Worm (Caenorhabditis elegans) whole organism, mixed stage, embryonic: ENCODE measurements around the gene F22H10.2.

Experiments used
- M03D4.4 ChIP-seq: sonication (generic microtip); optimal IDR thresholded peaks from 2 replicates; lab custom pipeline; 2017; ENCODE audit warnings: mild to moderate bottlenecking, missing genetic modification characterization, missing compliant biosample characterization
- bed-3 ChIP-seq: fragments of 200-800 bp; sonication (Bioruptor generic); optimal IDR thresholded peaks from 3 replicates; lab custom pipeline; 2018; ENCODE audit warnings: mild to moderate bottlenecking, missing genetic modification characterization, moderate library complexity, missing compliant biosample characterization
- blmp-1 ChIP-seq: fragments of 150-350 bp; optimal IDR thresholded peaks from 2 replicates; lab custom pipeline; 2014; ENCODE audit warnings: missing biosample characterization, missing genetic modification characterization
- ceh-39 ChIP-seq: fragments of 150-350 bp; optimal IDR thresholded peaks from 2 replicates; lab custom pipeline; 2014; ENCODE audit warnings: missing biosample characterization, missing genetic modification characterization
- ceh-43 ChIP-seq: fragments of 200-800 bp; sonication (Bioruptor generic); optimal IDR thresholded peaks from 2 replicates; lab custom pipeline; 2018; ENCODE audit warnings: mild to moderate bottlenecking, missing genetic modification characterization, moderate library complexity, missing compliant biosample characterization
- ceh-83 ChIP-seq: fragments of 200-800 bp; sonication (Bioruptor generic); optimal IDR thresholded peaks from 2 replicates; lab custom pipeline; 2018; ENCODE audit warnings: mild to moderate bottlenecking, missing genetic modification characterization, missing compliant biosample characterization
- ces-1 ChIP-seq: fragments of 150-350 bp; optimal IDR thresholded peaks from 2 replicates; lab custom pipeline; 2014; ENCODE audit warnings: missing biosample characterization, missing genetic modification reagents, missing genetic modification characterization
- cnd-1 ChIP-seq: fragments of 200-800 bp; sonication (Bioruptor generic); optimal IDR thresholded peaks from 2 replicates; lab custom pipeline; 2018; ENCODE audit warnings: mild to moderate bottlenecking, missing genetic modification characterization, missing compliant biosample characterization
- drap-1 ChIP-seq: fragments of 200-800 bp; sonication (Bioruptor generic); optimal IDR thresholded peaks from 3 replicates; lab custom pipeline; 2018; ENCODE audit warnings: mild to moderate bottlenecking, missing genetic modification characterization, missing compliant biosample characterization
- elt-3 ChIP-seq: fragments of 150-350 bp; optimal IDR thresholded peaks from 2 replicates; lab custom pipeline; 2014; ENCODE audit warnings: missing biosample characterization, missing genetic modification characterization
- flh-1 ChIP-seq: fragments of 200-800 bp; sonication (Bioruptor generic); optimal IDR thresholded peaks from 2 replicates; lab custom pipeline; 2018; ENCODE audit warnings: mild to moderate bottlenecking, missing genetic modification characterization, moderate library complexity, missing compliant biosample characterization
- ham-2 ChIP-seq: fragments of 200-800 bp; sonication (Bioruptor generic); optimal IDR thresholded peaks from 2 replicates; lab custom pipeline; 2018; ENCODE audit warnings: mild to moderate bottlenecking, missing genetic modification characterization, missing compliant biosample characterization
- hlh-1 ChIP-seq: fragments of 150-350 bp; optimal IDR thresholded peaks from 2 replicates; lab custom pipeline; 2014; ENCODE audit warnings: missing biosample characterization, missing genetic modification reagents, missing genetic modification characterization
- lin-13 ChIP-seq: fragments of 150-350 bp; optimal IDR thresholded peaks from 2 replicates; lab custom pipeline; 2014; ENCODE audit warnings: missing biosample characterization, missing genetic modification characterization
- lin-32 ChIP-seq: fragments of 200-800 bp; sonication (Bioruptor generic); optimal IDR thresholded peaks from 2 replicates; lab custom pipeline; 2018; ENCODE audit warnings: mild to moderate bottlenecking, missing genetic modification characterization, missing compliant biosample characterization
- lsy-2 ChIP-seq: fragments of 150-350 bp; optimal IDR thresholded peaks from 2 replicates; lab custom pipeline; 2014; ENCODE audit warnings: missing biosample characterization, missing genetic modification characterization
- mab-5 ChIP-seq: fragments of 150-350 bp; optimal IDR thresholded peaks from 2 replicates; lab custom pipeline; 2014; ENCODE audit warnings: missing biosample characterization, missing genetic modification characterization
- mep-1 ChIP-seq: fragments of 150-350 bp; optimal IDR thresholded peaks from 2 replicates; lab custom pipeline; 2017; ENCODE audit warnings: missing biosample characterization, missing genetic modification reagents, missing genetic modification characterization, inconsistent platforms
- mls-2 ChIP-seq: sonication (generic microtip); optimal IDR thresholded peaks from 2 replicates; lab custom pipeline; 2016; ENCODE audit warnings: mild to moderate bottlenecking, missing genetic modification characterization, moderate library complexity, missing compliant biosample characterization
- nhr-12 ChIP-seq: fragments of 150-350 bp; optimal IDR thresholded peaks from 2 replicates; lab custom pipeline; 2014; ENCODE audit warnings: missing biosample characterization, missing genetic modification characterization
- nhr-2 ChIP-seq: fragments of 150-350 bp; optimal IDR thresholded peaks from 2 replicates; lab custom pipeline; 2014; ENCODE audit warnings: missing biosample characterization, missing genetic modification characterization
- nhr-237 ChIP-seq: fragments of 150-350 bp; optimal IDR thresholded peaks from 2 replicates; lab custom pipeline; 2014; ENCODE audit warnings: missing biosample characterization, missing genetic modification characterization
- nhr-28 ChIP-seq: fragments of 150-350 bp; optimal IDR thresholded peaks from 2 replicates; lab custom pipeline; 2014; ENCODE audit warnings: missing biosample characterization, missing genetic modification characterization
- nhr-76 ChIP-seq: sonication (generic microtip); optimal IDR thresholded peaks from 2 replicates; lab custom pipeline; 2017; ENCODE audit warnings: missing biosample characterization, missing genetic modification characterization
- pha-4 ChIP-seq: fragments of 150-350 bp; optimal IDR thresholded peaks from 2 replicates; lab custom pipeline; 2018; ENCODE audit warnings: missing biosample characterization, missing genetic modification reagents, missing genetic modification characterization
- sem-2 ChIP-seq: fragments of 200-800 bp; sonication (Bioruptor generic); optimal IDR thresholded peaks from 2 replicates; lab custom pipeline; 2018; ENCODE audit warnings: mild to moderate bottlenecking, missing genetic modification characterization, missing compliant biosample characterization
- sptf-1 ChIP-seq: sonication (generic microtip); optimal IDR thresholded peaks from 2 replicates; lab custom pipeline; 2017; ENCODE audit warnings: mild to moderate bottlenecking, missing genetic modification characterization, moderate library complexity, missing compliant biosample characterization
- tbx-8 ChIP-seq: fragments of 200-800 bp; sonication (Bioruptor generic); optimal IDR thresholded peaks from 2 replicates; lab custom pipeline; 2018; ENCODE audit warnings: mild to moderate bottlenecking, missing genetic modification characterization, moderate library complexity, missing compliant biosample characterization
- unc-120 ChIP-seq: sonication (generic microtip); optimal IDR thresholded peaks from 2 replicates; lab custom pipeline; 2017; ENCODE audit warnings: missing genetic modification characterization, missing compliant biosample characterization; ENCODE audit not compliant: poor library complexity, severe bottlenecking
- unc-39 ChIP-seq: fragments of 150-350 bp; optimal IDR thresholded peaks from 2 replicates; lab custom pipeline; 2014; ENCODE audit warnings: missing biosample characterization, missing genetic modification characterization
- unc-62 ChIP-seq: fragments of 150-350 bp; optimal IDR thresholded peaks from 2 replicates; lab custom pipeline; 2014; ENCODE audit warnings: missing biosample characterization, missing genetic modification reagents, missing genetic modification characterization
- zip-8 ChIP-seq: fragments of 150-350 bp; optimal IDR thresholded peaks from 2 replicates; lab custom pipeline; 2014; ENCODE audit warnings: missing biosample characterization, missing genetic modification characterization
- ztf-11 ChIP-seq: fragments of 150-350 bp; optimal IDR thresholded peaks from 2 replicates; lab custom pipeline; 2014; ENCODE audit warnings: missing biosample characterization, missing genetic modification characterization

The F22H10.2 gene

ce11 chrX:16672661-16673060, 6.7 kb upstream of the F22H10.2 start:
- TF ChIP-seq ztf-11 (tag; lab: Kevin White, UChicago) (no peak), nhr-76 (tag; lab: Kevin White, UChicago) (no peak), bed-3 (no peak), drap-1 (GFP tag; lab: Kevin White, UChicago) (no peak), tbx-8 (GFP tag; lab: Kevin White, UChicago) (no peak), ham-2 (GFP tag; lab: Kevin White, UChicago) (no peak), blmp-1 (tag; lab: Kevin White, UChicago) (no peak), ceh-39 (tag; lab: Kevin White, UChicago) (no peak), nhr-2 (no peak)

- TF ChIP-seq unc-39 (tag; lab: Kevin White, UChicago) (no peak), bed-3 (no peak), mls-2 (no peak), ces-1 (no peak), nhr-237 (no peak), mep-1 (tag; lab: Kevin White, UChicago) (no peak), ceh-39 (tag; lab: Kevin White, UChicago) (no peak), drap-1 (GFP tag; lab: Kevin White, UChicago) (no peak), ztf-11 (tag; lab: Kevin White, UChicago) (no peak), nhr-12 (tag; lab: Kevin White, UChicago) (no peak), blmp-1 (tag; lab: Kevin White, UChicago) (no peak), lin-13 (tag; lab: Kevin White, UChicago) (no peak), nhr-76 (tag; lab: Kevin White, UChicago) (no peak)
- TF ChIP-seq, all 35 proteins: peak for 0
These were observed 4.7 kb upstream of the F22H10.2 start, which contains the start of gene tag-343 for ce11 chrX:16674632-16675031. Gene tag-343 (minus strand): TSS chrX:16674732.

- TF ChIP-seq ceh-43 (GFP tag; lab: Kevin White, UChicago): no peak
- no peak for TF ChIP-seq cnd-1 (tag; lab: Kevin White, UChicago)
- no peak for TF ChIP-seq lin-32 (GFP tag; lab: Kevin White, UChicago)
- no peak for TF ChIP-seq zip-8
- TF ChIP-seq flh-1 (GFP tag; lab: Kevin White, UChicago): no peak
- no peak for TF ChIP-seq sptf-1 (tag; lab: Kevin White, UChicago)
These were observed 3.6 kb upstream of the F22H10.2 start for ce11 chrX:16675712-16676111.

- no peak for TF ChIP-seq drap-1 (GFP tag; lab: Kevin White, UChicago)
- TF ChIP-seq ham-2 (GFP tag; lab: Kevin White, UChicago): no peak
- TF ChIP-seq, all 35 proteins: peak for 0
These were observed 1.7 kb upstream of the F22H10.2 start, which contains the start of gene F22H10.3 for ce11 chrX:16677672-16678071. Gene F22H10.3 (minus strand): TSS chrX:16677707.

- TF ChIP-seq drap-1 (GFP tag; lab: Kevin White, UChicago) (no peak), zip-8 (no peak), M03D4.4 (tag; lab: Kevin White, UChicago) (no peak), pha-4 (tag; lab: Kevin White, UChicago) (no peak), unc-62 (GFP tag; lab: Kevin White, UChicago) (no peak), nhr-12 (tag; lab: Kevin White, UChicago) (no peak), flh-1 (GFP tag; lab: Kevin White, UChicago) (no peak), nhr-28 (tag; lab: Kevin White, UChicago) (no peak), ham-2 (GFP tag; lab: Kevin White, UChicago) (no peak), ces-1 (no peak), ztf-11 (tag; lab: Kevin White, UChicago) (no peak), lin-32 (GFP tag; lab: Kevin White, UChicago) (no peak), elt-3 (tag; lab: Kevin White, UChicago) (no peak), lin-13 (tag; lab: Kevin White, UChicago) (no peak), unc-39 (tag; lab: Kevin White, UChicago) (no peak), nhr-76 (tag; lab: Kevin White, UChicago) (no peak), sptf-1 (tag; lab: Kevin White, UChicago) (no peak), cnd-1 (tag; lab: Kevin White, UChicago) (no peak)
These were observed 1.2 kb upstream of the F22H10.2 start for ce11 chrX:16678097-16678496.

ce11 chrX:16681910-16682493, 2.7 kb downstream of the F22H10.2 start:
- TF ChIP-seq ceh-39 (tag; lab: Kevin White, UChicago) (peak; percentile 90), elt-3 (tag; lab: Kevin White, UChicago) (peak; percentile 94), zip-8 (no peak), drap-1 (GFP tag; lab: Kevin White, UChicago) (peak; percentile 90), nhr-28 (tag; lab: Kevin White, UChicago) (peak; percentile 83), blmp-1 (tag; lab: Kevin White, UChicago) (no peak), ceh-83 (GFP tag; lab: Kevin White, UChicago) (peak; percentile 35), unc-62 (GFP tag; lab: Kevin White, UChicago) (peak; percentile 90), bed-3 (no peak), nhr-2 (peak; percentile 28), ceh-43 (GFP tag; lab: Kevin White, UChicago) (peak; percentile 63), sem-2 (GFP tag; lab: Kevin White, UChicago) (no peak), mab-5 (tag; lab: Kevin White, UChicago) (peak; percentile 94), cnd-1 (tag; lab: Kevin White, UChicago) (peak; percentile 74), unc-120 (peak; percentile 59), ham-2 (GFP tag; lab: Kevin White, UChicago) (no peak), mep-1 (tag; lab: Kevin White, UChicago) (peak; percentile 87), lsy-2 (peak; percentile 89), lin-32 (GFP tag; lab: Kevin White, UChicago) (no peak), mls-2 (no peak), tbx-8 (GFP tag; lab: Kevin White, UChicago) (peak; percentile 10), ces-1 (peak; percentile 100), lin-13 (tag; lab: Kevin White, UChicago) (peak; percentile 73), nhr-237 (peak; percentile 99), sptf-1 (tag; lab: Kevin White, UChicago) (peak; percentile 81), hlh-1 (tag; lab: Kevin White, UChicago) (peak; percentile 93)
